Worm (Caenorhabditis elegans): Measurements from ENCODE around the gene K09A11.1.

The K09A11.1 gene

DNA sequence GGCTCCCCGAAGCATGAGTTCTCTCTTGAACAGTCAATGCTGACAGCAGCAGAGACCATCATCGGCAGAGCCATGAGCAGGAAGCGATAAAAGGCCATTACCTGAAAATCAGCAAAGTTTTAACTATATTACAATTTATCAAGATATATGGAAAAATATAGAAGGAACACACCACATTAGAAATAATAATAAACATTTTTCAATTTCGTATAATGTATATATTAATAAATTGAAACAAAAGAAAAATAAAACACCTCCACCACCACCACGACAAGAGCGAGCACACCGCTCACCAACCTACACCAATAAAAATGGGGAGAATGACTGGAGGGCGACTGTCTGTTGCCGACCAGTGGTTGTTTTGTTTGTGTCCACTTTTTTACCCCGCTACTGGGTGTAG, 24.2 kb downstream of the K09A11.1 start, which contains the start of gene R04D3.2:
Gene R04D3.2, minus strand, starts transcription at position 101 of the 400 bp plus-strand sequence.
- TF ChIP-seq pha-4 (tag; optimal IDR thresholded peaks at IDR 0.05) (no peak), ceh-24 (tag; optimal IDR thresholded peaks at IDR 0.05) (no peak), unc-55 (GFP tag; optimal IDR thresholded peaks at IDR 0.05) (no peak), odd-2 (tag; optimal IDR thresholded peaks at IDR 0.05) (no peak), sox-2 (GFP tag; IDR thresholded peaks at IDR 0.05) (no peak), ceh-34 (tag; optimal IDR thresholded peaks at IDR 0.05) (no peak)

DNA sequence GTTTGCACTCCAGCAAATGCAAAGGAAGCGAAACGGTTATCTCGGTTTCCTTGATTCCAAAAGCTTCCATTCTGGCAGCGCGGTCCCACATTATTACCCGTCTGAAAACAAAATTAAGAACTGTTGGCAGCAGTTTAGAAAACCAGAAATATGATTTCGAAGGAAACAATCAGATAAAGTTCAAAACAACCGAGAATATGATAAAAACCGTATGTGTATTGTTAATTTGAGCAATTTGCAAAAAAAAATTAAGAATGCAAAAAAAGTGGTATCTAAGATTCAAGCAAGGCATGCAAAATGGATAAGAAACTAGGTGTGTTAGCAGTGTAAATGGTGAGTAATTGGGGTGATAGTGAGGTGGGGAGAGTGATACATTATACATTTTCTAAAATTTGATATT, 26.4 kb downstream of the K09A11.1 start, which contains the start of gene R04D3.4:
Gene R04D3.4, minus strand, starts transcription at position 101 of the 400 bp plus-strand sequence.
- TF ChIP-seq ceh-31 (tag; optimal IDR thresholded peaks at IDR 0.05) (no peak), hlh-8 (tag; optimal IDR thresholded peaks at IDR 0.05) (no peak), eyg-1 (tag; optimal IDR thresholded peaks at IDR 0.05) (no peak), ref-2 (tag; optimal IDR thresholded peaks at IDR 0.05) (no peak), tbx-7 (tag; optimal IDR thresholded peaks at IDR 0.05) (no peak), ceh-9 (tag; optimal IDR thresholded peaks at IDR 0.05) (no peak), elt-2 (tag; optimal IDR thresholded peaks at IDR 0.05) (no peak), ceh-45 (GFP tag; IDR thresholded peaks at IDR 0.05) (no peak), ceh-34 (tag; optimal IDR thresholded peaks at IDR 0.05) (no peak), fax-1 (tag; optimal IDR thresholded peaks at IDR 0.05) (no peak), ceh-30 (tag; optimal IDR thresholded peaks at IDR 0.05) (no peak), pag-3 (tag; optimal IDR thresholded peaks at IDR 0.05; ENCODE audit: borderline replicate concordance) (no peak), lin-11 (tag; optimal IDR thresholded peaks at IDR 0.05) (no peak), sox-2 (GFP tag; IDR thresholded peaks at IDR 0.05) (no peak), ceh-14 (tag; optimal IDR thresholded peaks at IDR 0.05) (no peak), K09A11.1 (tag; optimal IDR thresholded peaks at IDR 0.05; ENCODE audit: insufficient read depth) (no peak), unc-86 (tag; optimal IDR thresholded peaks at IDR 0.05) (no peak), pat-9 (tag; optimal IDR thresholded peaks at IDR 0.05) (no peak), nhr-232 (tag; optimal IDR thresholded peaks at IDR 0.05) (no peak), pha-4 (tag; optimal IDR thresholded peaks at IDR 0.05) (no peak)

DNA sequence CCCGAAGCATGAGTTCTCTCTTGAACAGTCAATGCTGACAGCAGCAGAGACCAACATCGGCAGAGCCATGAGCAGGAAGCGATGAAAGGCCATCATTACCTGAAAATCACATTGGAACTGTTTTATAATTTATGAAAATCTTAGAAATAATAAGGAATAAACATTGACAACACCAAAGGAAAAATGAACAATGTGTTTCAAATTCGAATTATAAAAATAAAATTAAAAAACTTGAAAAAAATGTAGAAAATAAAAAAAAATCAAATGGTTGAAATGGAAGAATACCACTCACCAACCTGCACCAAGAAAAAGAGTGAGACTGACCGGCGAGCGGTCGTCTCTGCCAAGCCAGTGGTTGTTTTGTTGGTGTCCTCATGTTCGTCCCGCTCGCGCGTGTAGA, 28.2 kb downstream of the K09A11.1 start, which contains the start of gene R04D3.3:
Gene R04D3.3, minus strand, starts transcription at position 101 of the 400 bp plus-strand sequence.
- TF ChIP-seq ceh-31 (tag; optimal IDR thresholded peaks at IDR 0.05), result no peak
- TF ChIP-seq pax-1 (tag; optimal IDR thresholded peaks at IDR 0.05), result no peak
- no peak for TF ChIP-seq tbx-2 (tag; optimal IDR thresholded peaks at IDR 0.05)
- TF ChIP-seq lin-11 (tag; optimal IDR thresholded peaks at IDR 0.05), result no peak
- TF ChIP-seq unc-86 (tag; optimal IDR thresholded peaks at IDR 0.05), result no peak
- TF ChIP-seq fkh-6 (tag; optimal IDR thresholded peaks at IDR 0.05), result no peak
- no peak for TF ChIP-seq C08G9.2 (tag; optimal IDR thresholded peaks at IDR 0.05)
- TF ChIP-seq npax-4 (tag; optimal IDR thresholded peaks at IDR 0.05), result no peak
- no peak for TF ChIP-seq ahr-1 (tag; optimal IDR thresholded peaks at IDR 0.05)
- TF ChIP-seq ceh-6 (GFP tag; optimal IDR thresholded peaks at IDR 0.05), result no peak

DNA sequence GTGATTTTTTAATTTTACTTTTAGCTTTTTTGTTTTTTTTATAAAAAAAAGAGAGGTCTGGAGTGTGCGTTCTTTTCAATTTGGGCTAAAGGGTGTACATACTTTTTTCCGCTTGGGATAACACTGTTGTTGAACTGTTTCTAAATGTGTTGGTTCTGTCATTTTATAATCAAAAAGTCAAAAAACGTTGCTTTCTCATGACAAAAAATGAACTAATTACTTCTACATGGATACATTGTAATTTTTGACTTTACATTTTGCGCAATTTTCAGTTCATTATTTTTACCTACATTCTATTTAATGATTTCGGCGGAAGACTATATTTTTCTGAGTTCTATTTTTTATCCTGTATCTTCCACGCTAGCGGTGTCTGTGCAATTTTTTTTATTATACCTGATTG, 29.2 kb downstream of the K09A11.1 start, which contains the start of gene srd-38:
Gene srd-38, plus strand, starts transcription at position 301 of the 400 bp plus-strand sequence.
- TF ChIP-seq hlh-15 (tag; optimal IDR thresholded peaks at IDR 0.05) (no peak), unc-42 (tag; optimal IDR thresholded peaks at IDR 0.05) (no peak), C08G9.2 (tag; optimal IDR thresholded peaks at IDR 0.05) (no peak), ceh-30 (tag; optimal IDR thresholded peaks at IDR 0.05) (no peak), ama-1 (optimal IDR thresholded peaks at IDR 0.05) (no peak), pag-3 (tag; optimal IDR thresholded peaks at IDR 0.05; ENCODE audit: borderline replicate concordance) (no peak), pros-1 (tag; optimal IDR thresholded peaks at IDR 0.05) (no peak), unc-55 (GFP tag; optimal IDR thresholded peaks at IDR 0.05) (no peak), ttx-3 (tag; optimal IDR thresholded peaks at IDR 0.05) (no peak), nhr-232 (tag; optimal IDR thresholded peaks at IDR 0.05) (no peak), elt-4 (tag; optimal IDR thresholded peaks at IDR 0.05) (no peak), ref-2 (tag; optimal IDR thresholded peaks at IDR 0.05) (no peak), K02D7.2 (tag; optimal IDR thresholded peaks at IDR 0.05) (no peak), ceh-2 (tag; optimal IDR thresholded peaks at IDR 0.05) (no peak)

Measured in whole organism, late embryonic.